Fruit fly (Drosophila melanogaster) whole organism, embryonic: ENCODE data around the gene ECSIT.

Experiments
- ATbp ChIP-seq: fragments of 200-800 bp; sonication (Bioruptor generic); optimal IDR thresholded peaks from 2 replicates; lab custom pipeline; 2017; ENCODE audit warnings: missing biosample characterization, mild to moderate bottlenecking, missing genetic modification characterization, missing genetic modification reagents
- Atf-2 ChIP-seq: fragments of 200-800 bp; sonication (Bioruptor generic); optimal IDR thresholded peaks from 2 replicates; lab custom pipeline; 2016; ENCODE audit warnings: missing biosample characterization, missing genetic modification characterization
- B-H1 ChIP-seq: fragments of 200-800 bp; sonication (Bioruptor generic); IDR thresholded peaks from 3 replicates; pipeline ENCODE4 v1.3.6; 2022; ENCODE audit warnings: missing biosample characterization, missing genetic modification characterization
- CG10147 ChIP-seq: fragments of 200-800 bp; sonication (Bioruptor generic); optimal IDR thresholded peaks from 2 replicates; lab custom pipeline; 2019; ENCODE audit warnings: missing biosample characterization, mild to moderate bottlenecking, missing genetic modification characterization, moderate library complexity
- CG10274 ChIP-seq: fragments of 200-800 bp; sonication (Bioruptor generic); optimal IDR thresholded peaks from 3 replicates; lab custom pipeline; 2017; ENCODE audit warnings: missing biosample characterization, mild to moderate bottlenecking, missing genetic modification characterization
- CG10565 ChIP-seq: fragments of 200-800 bp; sonication (Bioruptor generic); optimal IDR thresholded peaks from 3 replicates; lab custom pipeline; 2016; ENCODE audit warnings: missing biosample characterization, mild to moderate bottlenecking, missing genetic modification characterization
- CG11247 ChIP-seq: fragments of 200-800 bp; sonication (Bioruptor generic); IDR thresholded peaks from 2 replicates; pipeline ENCODE4 v1.3.6; 2022; ENCODE audit warnings: missing biosample characterization, missing genetic modification characterization
- CG11723 ChIP-seq: fragments of 200-800 bp; sonication (Bioruptor generic); optimal IDR thresholded peaks from 2 replicates; lab custom pipeline; 2017; ENCODE audit warnings: missing biosample characterization, mild to moderate bottlenecking, missing genetic modification characterization
- CG1233 ChIP-seq: fragments of 200-800 bp; sonication (Bioruptor generic); optimal IDR thresholded peaks from 4 replicates; lab custom pipeline; 2018; ENCODE audit warnings: missing biosample characterization, mild to moderate bottlenecking, missing genetic modification characterization
- CG12659 ChIP-seq: fragments of 200-800 bp; sonication (Bioruptor generic); optimal IDR thresholded peaks from 3 replicates; lab custom pipeline; 2017; ENCODE audit warnings: mild to moderate bottlenecking, missing biosample characterization, missing genetic modification reagents, missing genetic modification characterization
- CG17328 ChIP-seq: fragments of 200-800 bp; sonication (Bioruptor generic); IDR thresholded peaks from 2 replicates; pipeline ENCODE4 v1.3.6; 2022; ENCODE audit warnings: missing biosample characterization, missing genetic modification characterization
- CG17829 ChIP-seq: fragments of 200-800 bp; optimal IDR thresholded peaks from 2 replicates; lab custom pipeline; 2019; ENCODE audit warnings: missing biosample characterization, mild to moderate bottlenecking, missing genetic modification characterization, moderate library complexity
- CG18262 ChIP-seq: fragments of 200-800 bp; optimal IDR thresholded peaks from 3 replicates; lab custom pipeline; 2019; ENCODE audit warnings: missing biosample characterization, mild to moderate bottlenecking, missing genetic modification characterization, moderate library complexity
- CG31388 ChIP-seq: fragments of 200-800 bp; sonication (Bioruptor generic); optimal IDR thresholded peaks from 2 replicates; lab custom pipeline; 2016; ENCODE audit warnings: missing biosample characterization, missing genetic modification characterization
- CG3281 ChIP-seq: fragments of 200-800 bp; sonication (Bioruptor generic); optimal IDR thresholded peaks from 3 replicates; lab custom pipeline; 2017; ENCODE audit warnings: missing biosample characterization, mild to moderate bottlenecking, missing genetic modification characterization
- CG3726 ChIP-seq: fragments of 200-800 bp; sonication (Bioruptor generic); IDR thresholded peaks from 3 replicates; pipeline ENCODE4, ENCODE4 v1.3.6; 2022; ENCODE audit warnings: missing biosample characterization, missing genetic modification characterization
- CG3847 ChIP-seq: fragments of 200-800 bp; sonication (Bioruptor generic); IDR thresholded peaks from 2 replicates; pipeline ENCODE4 v1.3.6; 2022; ENCODE audit warnings: missing biosample characterization, missing genetic modification characterization
- CG3995 ChIP-seq: fragments of 200-800 bp; sonication (Bioruptor generic); optimal IDR thresholded peaks from 3 replicates; lab custom pipeline; 2016; ENCODE audit warnings: missing biosample characterization, missing genetic modification characterization
- CG4328 ChIP-seq: fragments of 200-800 bp; sonication (Bioruptor generic); optimal IDR thresholded peaks from 3 replicates; lab custom pipeline; 2017; ENCODE audit warnings: missing biosample characterization, missing genetic modification reagents, missing genetic modification characterization
- CG7372 ChIP-seq: fragments of 200-800 bp; sonication (Bioruptor generic); IDR thresholded peaks from 2 replicates; pipeline ENCODE4 v1.3.6; 2022; ENCODE audit warnings: missing biosample characterization, missing genetic modification characterization
- CG8478 ChIP-seq: fragments of >200 bp; optimal IDR thresholded peaks from 2 replicates; lab custom pipeline; 2018
- CG9215 ChIP-seq: fragments of 200-800 bp; sonication (Bioruptor generic); IDR thresholded peaks from 2 replicates; pipeline ENCODE4 v1.3.6; 2022; ENCODE audit warnings: missing biosample characterization, missing genetic modification characterization
- CG9932 ChIP-seq: fragments of 200-800 bp; sonication (Bioruptor generic); IDR thresholded peaks from 2 replicates; pipeline ENCODE4 v1.3.6; 2022; ENCODE audit warnings: missing biosample characterization, missing genetic modification characterization
- Chrac-16 ChIP-seq: fragments of 200-800 bp; sonication (Bioruptor generic); optimal IDR thresholded peaks from 3 replicates; lab custom pipeline; 2016; ENCODE audit warnings: missing biosample characterization, missing genetic modification characterization
- Dip3 ChIP-seq: fragments of 200-800 bp; sonication (Bioruptor generic); optimal IDR thresholded peaks from 3 replicates; lab custom pipeline; 2016; ENCODE audit warnings: missing biosample characterization, missing genetic modification characterization
- Fer3 ChIP-seq: fragments of 200-800 bp; sonication (Bioruptor generic); optimal IDR thresholded peaks from 2 replicates; lab custom pipeline; 2018; ENCODE audit warnings: missing biosample characterization, mild to moderate bottlenecking, missing genetic modification characterization, moderate library complexity
- HLH3B ChIP-seq: fragments of 200-800 bp; sonication (Bioruptor generic); IDR thresholded peaks from 2 replicates; pipeline ENCODE4 v1.3.6; 2022; ENCODE audit warnings: missing biosample characterization, missing genetic modification characterization
- Hmr ChIP-seq: fragments of 200-800 bp; sonication (Bioruptor generic); optimal IDR thresholded peaks from 3 replicates; lab custom pipeline; 2017; ENCODE audit warnings: mild to moderate bottlenecking, missing biosample characterization, missing genetic modification reagents, missing genetic modification characterization
- MBD-R2 ChIP-seq: fragments of 200-800 bp; sonication (Bioruptor generic); IDR thresholded peaks from 2 replicates; pipeline ENCODE4 v1.3.6; 2022; ENCODE audit warnings: missing biosample characterization, missing genetic modification characterization
- NFAT ChIP-seq: fragments of 200-800 bp; sonication (Bioruptor generic); IDR thresholded peaks from 2 replicates; pipeline ENCODE4 v1.3.6; 2022; ENCODE audit warnings: missing biosample characterization, missing genetic modification characterization
- Opbp ChIP-seq: fragments of 200-800 bp; sonication (Bioruptor generic); IDR thresholded peaks from 3 replicates; pipeline ENCODE4 v1.3.6; 2022; ENCODE audit warnings: missing biosample characterization, missing genetic modification characterization; ENCODE audit not compliant: partially characterized antibody
- Sox102F ChIP-seq: fragments of 200-800 bp; sonication (Bioruptor generic); optimal IDR thresholded peaks from 2 replicates; lab custom pipeline; 2018; ENCODE audit warnings: missing biosample characterization, mild to moderate bottlenecking, missing genetic modification characterization, moderate library complexity
- ash1 ChIP-seq: fragments of 200-800 bp; sonication (Bioruptor generic); optimal IDR thresholded peaks from 2 replicates; lab custom pipeline; 2018; ENCODE audit warnings: missing biosample characterization, mild to moderate bottlenecking, missing genetic modification characterization
- bcd ChIP-seq: fragments of 200-800 bp; sonication (Bioruptor generic); optimal IDR thresholded peaks from 2 replicates; lab custom pipeline; 2017; ENCODE audit warnings: missing biosample characterization, mild to moderate bottlenecking, missing genetic modification characterization
- chn ChIP-seq: fragments of 200-800 bp; sonication (Bioruptor generic); optimal IDR thresholded peaks from 2 replicates; lab custom pipeline; 2016; ENCODE audit warnings: missing biosample characterization, missing genetic modification characterization
- crc ChIP-seq: fragments of 200-800 bp; sonication (Bioruptor generic); optimal IDR thresholded peaks from 2 replicates; lab custom pipeline; 2016; ENCODE audit warnings: missing biosample characterization, missing genetic modification characterization
- crp ChIP-seq, 2 experiments: fragments of 200-800 bp; sonication (Bioruptor generic); optimal IDR thresholded peaks; 2 replicates in 1 of 2; 3 replicates in 1 of 2; lab custom pipeline; 2017; ENCODE audit warnings: missing biosample characterization in 2 of 2, missing genetic modification characterization in 2 of 2, mild to moderate bottlenecking in 1 of 2, moderate library complexity in 1 of 2
- cwo ChIP-seq: fragments of 200-800 bp; sonication (Bioruptor generic); optimal IDR thresholded peaks from 3 replicates; lab custom pipeline; 2017; ENCODE audit warnings: missing biosample characterization, missing genetic modification characterization, mild to moderate bottlenecking, moderate library complexity, missing genetic modification reagents
- fu2 ChIP-seq: fragments of 200-800 bp; sonication (Bioruptor generic); optimal IDR thresholded peaks from 2 replicates; lab custom pipeline; 2016; ENCODE audit warnings: missing biosample characterization, missing genetic modification characterization
- her ChIP-seq: fragments of 200-800 bp; sonication (Bioruptor generic); optimal IDR thresholded peaks from 2 replicates; lab custom pipeline; 2016; ENCODE audit warnings: missing biosample characterization, missing genetic modification characterization
- jing ChIP-seq: fragments of 200-800 bp; sonication (Bioruptor generic); optimal IDR thresholded peaks from 2 replicates; lab custom pipeline; 2018; ENCODE audit warnings: missing biosample characterization, mild to moderate bottlenecking, missing genetic modification characterization
- jumu ChIP-seq: fragments of 200-800 bp; sonication (Bioruptor generic); optimal IDR thresholded peaks from 3 replicates; lab custom pipeline; 2016; ENCODE audit warnings: missing biosample characterization, missing genetic modification characterization
- lab ChIP-seq: fragments of 200-800 bp; sonication (Bioruptor generic); optimal IDR thresholded peaks from 3 replicates; lab custom pipeline; 2017; ENCODE audit warnings: missing biosample characterization, missing genetic modification characterization, mild to moderate bottlenecking, moderate library complexity, missing genetic modification reagents
- lmd ChIP-seq: fragments of 200-800 bp; sonication (Bioruptor generic); IDR thresholded peaks from 2 replicates; pipeline ENCODE4 v1.3.6; 2022; ENCODE audit warnings: missing biosample characterization, missing genetic modification characterization
- lola ChIP-seq, 3 experiments: fragments of >200 bp in 2 of 3; fragments of 200-800 bp in 1 of 3; sonication (Bioruptor generic) in 1 of 3; optimal IDR thresholded peaks; 2 replicates each; lab custom pipeline; 2017 to 2019; ENCODE audit warnings: missing biosample characterization in 3 of 3, missing genetic modification characterization in 3 of 3, mild to moderate bottlenecking in 1 of 3, moderate library complexity in 1 of 3
- oc ChIP-seq: fragments of 200-800 bp; sonication (Bioruptor generic); optimal IDR thresholded peaks from 2 replicates; lab custom pipeline; 2018; ENCODE audit warnings: missing biosample characterization, mild to moderate bottlenecking, missing genetic modification characterization, moderate library complexity
- row ChIP-seq: fragments of 200-800 bp; sonication (Bioruptor generic); IDR thresholded peaks from 3 replicates; pipeline ENCODE4 v1.3.6; 2022; ENCODE audit warnings: missing biosample characterization, missing genetic modification characterization
- seq ChIP-seq: fragments of 200-800 bp; sonication (Bioruptor generic); IDR thresholded peaks from 2 replicates; pipeline ENCODE4 v1.3.6; 2022; ENCODE audit warnings: missing biosample characterization, missing genetic modification characterization
- slp2 ChIP-seq: fragments of 200-800 bp; sonication (Bioruptor generic); optimal IDR thresholded peaks from 2 replicates; lab custom pipeline; 2016; ENCODE audit warnings: missing biosample characterization, missing genetic modification characterization
- wor ChIP-seq: fragments of 200-800 bp; sonication (Bioruptor generic); IDR thresholded peaks from 2 replicates; pipeline ENCODE4 v1.3.6; 2022; ENCODE audit warnings: missing biosample characterization, missing genetic modification characterization

Gene ECSIT

DNA sequence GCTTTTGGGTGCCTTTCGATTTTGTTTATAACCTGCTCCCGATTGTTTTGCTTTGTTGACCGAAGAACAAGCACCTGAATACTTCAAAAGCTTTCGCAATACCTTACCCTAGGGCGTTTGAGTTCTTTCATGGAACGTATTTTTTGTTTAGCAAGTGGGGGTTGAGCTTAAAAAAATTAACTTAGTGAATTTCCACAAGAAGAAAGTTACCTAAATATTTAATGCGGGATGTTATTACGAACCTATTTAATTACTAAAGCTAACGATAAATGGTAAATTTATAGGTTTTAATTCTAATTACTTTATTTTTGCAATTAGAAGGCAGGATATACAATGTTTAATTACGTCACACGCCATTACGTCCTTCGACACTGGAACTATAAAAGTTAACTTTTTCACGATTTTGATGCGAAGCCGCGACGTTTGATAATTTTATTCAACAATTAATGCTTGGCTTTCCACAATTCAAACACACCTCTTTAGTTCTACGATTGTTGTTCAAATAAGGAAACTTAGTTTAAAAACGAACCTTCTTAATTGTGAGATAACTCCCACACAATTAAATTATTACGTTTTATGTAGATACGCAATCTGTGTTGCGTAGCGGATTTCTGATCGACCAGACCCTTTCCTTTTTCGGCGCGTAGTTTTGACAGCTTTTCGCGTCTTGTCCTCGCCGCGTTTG is 5.0 kb downstream of the ECSIT start (continued):
- TF ChIP-seq jumu (peak; percentile 12), CG3847 (GFP tag; lab: Robert Waterston, UW) (peak; percentile 4; the same call in 1 of the 2 replicates), cwo (peak; percentile 5), Sox102F (GFP tag; lab: Kevin White, UChicago) (no peak), CG10147 (GFP tag; lab: Kevin White, UChicago) (peak; percentile 13), CG7372 (no peak), fu2 (GFP tag; lab: Kevin White, UChicago) (peak; percentile 16), CG3281 (GFP tag; lab: Kevin White, UChicago) (peak; percentile 67), CG4328 (GFP tag; lab: Kevin White, UChicago) (no peak), ash1 (GFP tag; lab: Kevin White, UChicago) (no peak), CG10565 (GFP tag; lab: Kevin White, UChicago) (no peak), Hmr (GFP tag; lab: Kevin White, UChicago) (peak; percentile 34), Chrac-16 (GFP tag; lab: Kevin White, UChicago) (no peak), Dip3 (GFP tag; lab: Kevin White, UChicago) (peak; percentile 52), CG31388 (no peak), Fer3 (peak; percentile 9), lab (GFP tag; lab: Kevin White, UChicago) (peak; percentile 38), Atf-2 (GFP tag; lab: Kevin White, UChicago) (peak; percentile 21), CG3726 (GFP tag; lab: Robert Waterston, UW) (no peak), ATbp (GFP tag; lab: Kevin White, UChicago) (no peak), wor (GFP tag; lab: Robert Waterston, UW) (no peak), MBD-R2 (peak; percentile 44; the same call in 1 of the 2 replicates), NFAT (peak; percentile 74), her (GFP tag; lab: Kevin White, UChicago) (no peak), CG10274 (GFP tag; lab: Kevin White, UChicago) (peak; percentile 98), lola (GFP tag; optimal IDR thresholded peaks at IDR 0.05; lab: Kevin White, UChicago) (no peak), CG17829 (tag; lab: Kevin White, UChicago) (no peak), B-H1 (GFP tag; lab: Robert Waterston, UW) (no peak), crc (GFP tag; lab: Kevin White, UChicago) (peak; percentile 16), row (peak; percentile 58), CG17328 (0 out of 2 replicates have a peak, but pooled peaks have one; percentile 13), CG9932 (GFP tag; lab: Robert Waterston, UW) (peak; percentile 70), bcd (GFP tag; lab: Kevin White, UChicago) (peak; percentile 48), CG8478 (lab: Kevin White, UChicago) (no peak), Opbp (no peak), CG9215 (peak; percentile 36; the same call in 1 of the 2 replicates), jing (GFP tag; lab: Kevin White, UChicago) (no peak), slp2 (GFP tag; lab: Kevin White, UChicago) (no peak), CG11723 (GFP tag; lab: Kevin White, UChicago) (peak; percentile 44), chn (GFP tag; lab: Kevin White, UChicago) (no peak), crp (GFP tag; optimal IDR thresholded peaks at IDR 0.05; lab: Kevin White, UChicago) (no peak), HLH3B (GFP tag; lab: Robert Waterston, UW) (no peak), CG12659 (peak; percentile 37), seq (GFP tag; lab: Robert Waterston, UW) (no peak), CG18262 (tag; lab: Kevin White, UChicago) (peak; percentile 37), CG11247 (GFP tag; lab: Robert Waterston, UW) (no peak), CG1233 (GFP tag; lab: Kevin White, UChicago) (peak; percentile 44), CG3995 (GFP tag; lab: Kevin White, UChicago) (peak; percentile 13), oc (no peak), lmd (peak; percentile 34)
